Fruit fly (Drosophila melanogaster) whole organism, embryonic: ENCODE data around the gene Pex10.

Source experiments
- Awh ChIP-seq: fragments of 200-800 bp; sonication (Bioruptor generic); IDR thresholded peaks from 2 replicates; pipeline ENCODE4, ENCODE4 v1.3.6; 2022; ENCODE audit warnings: missing biosample characterization, missing genetic modification characterization
- C15 ChIP-seq: fragments of 200-800 bp; sonication (Bioruptor generic); IDR thresholded peaks from 3 replicates; pipeline ENCODE4 v1.3.6; 2022; ENCODE audit warnings: missing biosample characterization, missing genetic modification characterization
- CG11398 ChIP-seq: fragments of 200-800 bp; sonication (Bioruptor generic); optimal IDR thresholded peaks from 2 replicates; lab custom pipeline; 2016; ENCODE audit warnings: missing biosample characterization, missing genetic modification characterization
- CG12104 ChIP-seq: fragments of 200-800 bp; sonication (Bioruptor generic); optimal IDR thresholded peaks from 3 replicates; lab custom pipeline; 2016; ENCODE audit warnings: missing biosample characterization, missing genetic modification characterization
- CG1233 ChIP-seq: fragments of 200-800 bp; sonication (Bioruptor generic); optimal IDR thresholded peaks from 4 replicates; lab custom pipeline; 2018; ENCODE audit warnings: missing biosample characterization, mild to moderate bottlenecking, missing genetic modification characterization
- CG12659 ChIP-seq: fragments of 200-800 bp; sonication (Bioruptor generic); optimal IDR thresholded peaks from 3 replicates; lab custom pipeline; 2017; ENCODE audit warnings: mild to moderate bottlenecking, missing biosample characterization, missing genetic modification reagents, missing genetic modification characterization
- CG12942 ChIP-seq: fragments of 200-800 bp; sonication (Bioruptor generic); optimal IDR thresholded peaks from 3 replicates; lab custom pipeline; 2016; ENCODE audit warnings: missing biosample characterization, missing genetic modification characterization
- CG13424 ChIP-seq: fragments of 200-800 bp; sonication (Bioruptor generic); optimal IDR thresholded peaks from 2 replicates; lab custom pipeline; 2019; ENCODE audit warnings: missing biosample characterization, mild to moderate bottlenecking, missing genetic modification characterization, moderate library complexity
- CG17612 ChIP-seq: fragments of 200-800 bp; sonication (Bioruptor generic); IDR thresholded peaks from 2 replicates; pipeline ENCODE4 v1.3.6; 2022; ENCODE audit warnings: missing biosample characterization, missing genetic modification characterization
- CG1792 ChIP-seq: fragments of 200-800 bp; sonication (Bioruptor generic); optimal IDR thresholded peaks from 2 replicates; lab custom pipeline; 2016; ENCODE audit warnings: missing biosample characterization, missing genetic modification characterization
- CG18599 ChIP-seq: fragments of 200-800 bp; sonication (Bioruptor generic); optimal IDR thresholded peaks from 3 replicates; lab custom pipeline; 2017; ENCODE audit warnings: missing biosample characterization, missing genetic modification characterization, mild to moderate bottlenecking, moderate library complexity, missing genetic modification reagents
- CG2116 ChIP-seq: fragments of 200-800 bp; sonication (Bioruptor generic); optimal IDR thresholded peaks from 3 replicates; lab custom pipeline; 2018; ENCODE audit warnings: missing biosample characterization, mild to moderate bottlenecking, missing genetic modification characterization
- CG2129 ChIP-seq: fragments of 200-800 bp; sonication (Bioruptor generic); IDR thresholded peaks from 2 replicates; pipeline ENCODE4 v1.3.6; 2022; ENCODE audit warnings: missing biosample characterization, missing genetic modification characterization; ENCODE audit not compliant: partially characterized antibody
- CG2875 ChIP-seq: fragments of 200-800 bp; sonication (Bioruptor generic); optimal IDR thresholded peaks from 2 replicates; lab custom pipeline; 2017; ENCODE audit warnings: missing biosample characterization, mild to moderate bottlenecking, missing genetic modification characterization, missing genetic modification reagents
- CG30020 ChIP-seq: fragments of 200-800 bp; optimal IDR thresholded peaks from 2 replicates; lab custom pipeline; 2019; ENCODE audit warnings: missing biosample characterization, mild to moderate bottlenecking, missing genetic modification characterization, moderate library complexity
- CG32532 ChIP-seq: fragments of 200-800 bp; sonication (Bioruptor generic); IDR thresholded peaks from 2 replicates; pipeline ENCODE4 v1.3.6; 2022; ENCODE audit warnings: missing biosample characterization, missing genetic modification characterization
- CG5245 ChIP-seq: fragments of 200-800 bp; sonication (Bioruptor generic); optimal IDR thresholded peaks from 3 replicates; lab custom pipeline; 2016; ENCODE audit warnings: missing biosample characterization, missing genetic modification characterization
- CG6654 ChIP-seq: fragments of 200-800 bp; sonication (Bioruptor generic); optimal IDR thresholded peaks from 2 replicates; lab custom pipeline; 2017; ENCODE audit warnings: missing biosample characterization, mild to moderate bottlenecking, missing genetic modification characterization
- CG6683 ChIP-seq: fragments of 200-800 bp; sonication (Bioruptor generic); optimal IDR thresholded peaks from 2 replicates; lab custom pipeline; 2017; ENCODE audit warnings: missing biosample characterization, mild to moderate bottlenecking, missing genetic modification characterization, missing genetic modification reagents
- CG6689 ChIP-seq: fragments of 200-800 bp; sonication (Bioruptor generic); IDR thresholded peaks from 2 replicates; pipeline ENCODE4 v1.3.6; 2022; ENCODE audit warnings: missing biosample characterization, missing genetic modification characterization
- CG7786 ChIP-seq: fragments of 200-800 bp; sonication (Bioruptor generic); optimal IDR thresholded peaks from 2 replicates; lab custom pipeline; 2016; ENCODE audit warnings: missing biosample characterization, missing genetic modification characterization
- CG8089 ChIP-seq: fragments of 200-800 bp; sonication (Bioruptor generic); optimal IDR thresholded peaks from 3 replicates; lab custom pipeline; 2016; ENCODE audit warnings: missing biosample characterization, missing genetic modification characterization
- CG9817 ChIP-seq: fragments of 200-800 bp; sonication (Bioruptor generic); optimal IDR thresholded peaks from 2 replicates; lab custom pipeline; 2018; ENCODE audit warnings: missing biosample characterization, mild to moderate bottlenecking, missing genetic modification characterization, moderate library complexity
- CG9932 ChIP-seq: fragments of 200-800 bp; sonication (Bioruptor generic); IDR thresholded peaks from 2 replicates; pipeline ENCODE4 v1.3.6; 2022; ENCODE audit warnings: missing biosample characterization, missing genetic modification characterization
- CTCF ChIP-seq: fragments of 200-800 bp; sonication (Bioruptor generic); optimal IDR thresholded peaks from 2 replicates; lab custom pipeline; 2017; ENCODE audit warnings: missing biosample characterization, mild to moderate bottlenecking, missing genetic modification characterization, moderate library complexity
- CkIIα-i1 ChIP-seq: fragments of 200-800 bp; sonication (Bioruptor generic); IDR thresholded peaks from 2 replicates; pipeline ENCODE4 v1.3.6; 2022; ENCODE audit warnings: missing biosample characterization, missing genetic modification characterization
- E2f1 ChIP-seq: fragments of 200-800 bp; sonication (Bioruptor generic); IDR thresholded peaks from 2 replicates; pipeline ENCODE4 v1.3.6; 2022; ENCODE audit warnings: missing biosample characterization, missing genetic modification characterization
- E2f2 ChIP-seq: fragments of 200-800 bp; sonication (Bioruptor generic); IDR thresholded peaks from 2 replicates; pipeline ENCODE4 v1.3.6; 2022; ENCODE audit warnings: missing biosample characterization, missing genetic modification characterization
- Fer1 ChIP-seq: fragments of 200-800 bp; sonication (Bioruptor generic); optimal IDR thresholded peaks from 2 replicates; lab custom pipeline; 2017; ENCODE audit warnings: missing biosample characterization, mild to moderate bottlenecking, missing genetic modification characterization
- HHEX ChIP-seq: fragments of 200-800 bp; sonication (Bioruptor generic); optimal IDR thresholded peaks from 3 replicates; lab custom pipeline; 2017; ENCODE audit warnings: missing biosample characterization, mild to moderate bottlenecking, missing genetic modification characterization, missing genetic modification reagents
- Lhr ChIP-seq: fragments of 200-800 bp; sonication (Bioruptor generic); optimal IDR thresholded peaks from 3 replicates; lab custom pipeline; 2017; ENCODE audit warnings: mild to moderate bottlenecking, missing biosample characterization, missing genetic modification reagents, missing genetic modification characterization
- Nf-YA ChIP-seq: fragments of 200-800 bp; sonication (Bioruptor generic); IDR thresholded peaks from 2 replicates; pipeline ENCODE4 v1.3.6; 2022; ENCODE audit warnings: missing biosample characterization, missing genetic modification characterization
- Optix ChIP-seq: fragments of 200-800 bp; sonication (Bioruptor generic); IDR thresholded peaks from 3 replicates; pipeline ENCODE4 v1.3.6; 2022; ENCODE audit warnings: missing biosample characterization, missing genetic modification characterization
- Pdp1 ChIP-seq, 2 experiments: fragments of 200-800 bp; sonication (Bioruptor generic); optimal IDR thresholded peaks; 3 replicates each; lab custom pipeline; 2016; ENCODE audit warnings: missing biosample characterization in 2 of 2, missing genetic modification characterization in 2 of 2, mild to moderate bottlenecking in 1 of 2, moderate library complexity in 1 of 2
- Usf ChIP-seq: fragments of 200-800 bp; sonication (Bioruptor generic); optimal IDR thresholded peaks from 2 replicates; lab custom pipeline; 2017; ENCODE audit warnings: missing genotype, missing biosample characterization, missing genetic modification characterization
- ab ChIP-seq: fragments of 200-800 bp; sonication (Bioruptor generic); optimal IDR thresholded peaks from 2 replicates; lab custom pipeline; 2016; ENCODE audit warnings: missing biosample characterization, missing genetic modification characterization
- chinmo ChIP-seq: fragments of 200-800 bp; sonication (Bioruptor generic); IDR thresholded peaks from 4 replicates; pipeline ENCODE4 v1.3.6; 2022; ENCODE audit warnings: missing biosample characterization, missing genetic modification characterization; ENCODE audit not compliant: partially characterized antibody
- dysf ChIP-seq: fragments of 200-800 bp; sonication (Bioruptor generic); IDR thresholded peaks from 3 replicates; pipeline ENCODE4 v1.3.6; 2022; ENCODE audit warnings: missing biosample characterization, missing genetic modification characterization
- eve ChIP-seq, 2 experiments: fragments of >200 bp; optimal IDR thresholded peaks; 2 replicates each; lab custom pipeline; 2017; ENCODE audit warnings: missing biosample characterization in 2 of 2, missing genetic modification characterization in 2 of 2
- exex ChIP-seq: fragments of 200-800 bp; sonication (Bioruptor generic); optimal IDR thresholded peaks from 4 replicates; lab custom pipeline; 2018; ENCODE audit warnings: missing biosample characterization, mild to moderate bottlenecking, missing genetic modification characterization, moderate library complexity
- fru ChIP-seq: fragments of >200 bp; optimal IDR thresholded peaks from 2 replicates; lab custom pipeline; 2017
- lab ChIP-seq: fragments of 200-800 bp; sonication (Bioruptor generic); optimal IDR thresholded peaks from 3 replicates; lab custom pipeline; 2017; ENCODE audit warnings: missing biosample characterization, missing genetic modification characterization, mild to moderate bottlenecking, moderate library complexity, missing genetic modification reagents
- lbe ChIP-seq: fragments of 200-800 bp; sonication (Bioruptor generic); optimal IDR thresholded peaks from 2 replicates; lab custom pipeline; 2016; ENCODE audit warnings: missing biosample characterization, mild to moderate bottlenecking, missing genetic modification characterization
- lola ChIP-seq, 3 experiments: fragments of >200 bp in 2 of 3; fragments of 200-800 bp in 1 of 3; sonication (Bioruptor generic) in 1 of 3; optimal IDR thresholded peaks; 2 replicates each; lab custom pipeline; 2017 to 2019; ENCODE audit warnings: missing biosample characterization in 3 of 3, missing genetic modification characterization in 3 of 3, mild to moderate bottlenecking in 1 of 3, moderate library complexity in 1 of 3
- nerfin-1 ChIP-seq: fragments of 200-800 bp; sonication (Bioruptor generic); optimal IDR thresholded peaks from 3 replicates; lab custom pipeline; 2019; ENCODE audit warnings: missing biosample characterization, mild to moderate bottlenecking, missing genetic modification characterization, moderate library complexity
- prd ChIP-seq, 3 experiments: fragments of >200 bp in 2 of 3; fragments of 200-800 bp in 1 of 3; sonication (Bioruptor generic) in 1 of 3; optimal IDR thresholded peaks in 2 of 3; IDR thresholded peaks in 1 of 3; 2 replicates in 2 of 3; 3 replicates in 1 of 3; pipeline versions ENCODE4 v1.3.6 to Lab custom; 2017 to 2022; ENCODE audit warnings: missing biosample characterization in 1 of 3, missing genetic modification characterization in 1 of 3
- psq ChIP-seq: fragments of 200-800 bp; sonication (Bioruptor generic); optimal IDR thresholded peaks from 2 replicates; lab custom pipeline; 2017; ENCODE audit warnings: missing biosample characterization, missing genetic modification characterization
- tx ChIP-seq: fragments of 200-800 bp; sonication (Bioruptor generic); optimal IDR thresholded peaks from 2 replicates; lab custom pipeline; 2016; ENCODE audit warnings: missing biosample characterization, missing genetic modification characterization
- wek ChIP-seq: fragments of 200-800 bp; sonication (Bioruptor generic); optimal IDR thresholded peaks from 3 replicates; lab custom pipeline; 2018; ENCODE audit warnings: missing biosample characterization, mild to moderate bottlenecking, missing genetic modification characterization, moderate library complexity

The Pex10 gene

DNA sequence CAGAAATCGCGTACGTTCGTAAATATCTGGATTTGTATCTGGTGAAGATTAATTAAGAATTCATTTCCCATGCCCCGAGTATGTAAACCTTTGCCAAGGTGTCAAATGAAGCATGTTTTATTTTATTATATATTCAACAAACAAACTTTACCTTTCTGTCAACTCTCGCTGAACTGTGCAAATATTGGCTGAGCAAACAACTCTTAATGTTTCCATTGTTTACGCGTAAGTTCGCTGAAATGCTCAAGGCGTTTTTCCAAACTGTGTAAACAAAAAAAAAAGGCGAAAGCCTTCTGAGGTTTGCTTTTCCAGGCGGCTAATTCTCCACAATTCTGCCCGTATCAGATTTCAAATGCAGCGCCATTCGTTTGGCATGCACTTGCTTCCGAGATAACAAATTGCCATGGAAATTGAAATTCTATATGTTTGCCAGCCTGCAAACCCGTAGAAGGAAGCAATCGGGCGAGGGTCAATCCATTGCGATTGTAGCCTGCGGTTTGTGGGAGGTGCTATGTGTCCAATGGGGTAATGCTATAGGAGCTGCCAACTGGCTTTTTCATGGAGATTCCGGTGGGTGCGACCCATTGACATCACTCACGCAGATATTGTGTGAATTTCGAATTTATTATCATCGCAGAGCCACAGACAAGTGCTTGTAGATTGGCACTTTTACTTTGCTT lies 33.8 kb downstream of the Pex10 start:
- TF ChIP-seq fru (lab: Kevin White, UChicago) (no peak), CG6683 (GFP tag; lab: Kevin White, UChicago) (peak; percentile 79), CkIIα-i1 (GFP tag; lab: Robert Waterston, UW) (no peak), psq (peak; percentile 6), CG2875 (GFP tag; lab: Kevin White, UChicago) (peak; percentile 7), Fer1 (GFP tag; lab: Kevin White, UChicago) (peak; percentile 92), CG12104 (GFP tag; lab: Kevin White, UChicago) (peak; percentile 95), CG6689 (GFP tag; lab: Robert Waterston, UW) (peak; percentile 36; the same call in 1 of the 2 replicates), HHEX (peak; percentile 91), Nf-YA (GFP tag; lab: Robert Waterston, UW) (peak; percentile 47; the same call in 1 of the 2 replicates), CG5245 (GFP tag; lab: Kevin White, UChicago) (peak; percentile 7), CG13424 (tag; lab: Kevin White, UChicago) (peak; percentile 35), nerfin-1 (peak; percentile 26), wek (GFP tag; lab: Kevin White, UChicago) (peak; percentile 65), CG8089 (GFP tag; lab: Kevin White, UChicago) (peak; percentile 26), CG7786 (peak; percentile 38), CG9932 (GFP tag; lab: Robert Waterston, UW) (peak; percentile 68), Optix (GFP tag; lab: Robert Waterston, UW) (no peak), CTCF (GFP tag; lab: Kevin White, UChicago) (no peak), Awh (GFP tag; lab: Robert Waterston, UW) (peak; percentile 61; the same call in 1 of the 2 replicates), CG6654 (peak; percentile 4), lbe (GFP tag; lab: Kevin White, UChicago) (peak; percentile 99), CG2116 (GFP tag; lab: Kevin White, UChicago) (peak; percentile 32), CG12942 (GFP tag; lab: Kevin White, UChicago) (peak; percentile 38), lola (GFP tag; optimal IDR thresholded peaks at IDR 0.05; lab: Kevin White, UChicago) (no peak), tx (GFP tag; lab: Kevin White, UChicago) (peak; percentile 19), Pdp1 (GFP tag; optimal IDR thresholded peaks at IDR 0.05; lab: Kevin White, UChicago) (peak in 1 of 2 experiments; percentile 23), CG32532 (peak; percentile 48; the same call in 1 of the 2 replicates), E2f1 (no peak), CG1233 (GFP tag; lab: Kevin White, UChicago) (peak; percentile 79), Lhr (no peak), Usf (peak; percentile 14), CG9817 (tag; lab: Kevin White, UChicago) (peak; percentile 78), eve (GFP tag; optimal IDR thresholded peaks at IDR 0.05; lab: Kevin White, UChicago) (no peak), prd (optimal IDR thresholded peaks at IDR 0.05; lab: Kevin White, UChicago) (no peak), prd (GFP tag; IDR thresholded peaks at IDR 0.05; lab: Robert Waterston, UW) (no peak), CG17612 (GFP tag; lab: Robert Waterston, UW) (no peak), CG11398 (GFP tag; lab: Kevin White, UChicago) (peak; percentile 43), ab (GFP tag; lab: Kevin White, UChicago) (no peak), CG1792 (GFP tag; lab: Kevin White, UChicago) (peak; percentile 78), chinmo (no peak), E2f2 (GFP tag; lab: Robert Waterston, UW) (peak; percentile 35; the same call in 1 of the 2 replicates), dysf (GFP tag; lab: Robert Waterston, UW) (peak; percentile 43; the same call in 1 of the 3 replicates), lab (GFP tag; lab: Kevin White, UChicago) (peak; percentile 97), exex (tag; lab: Kevin White, UChicago) (peak; percentile 63), C15 (peak; percentile 45; the same call in 1 of the 3 replicates), CG12659 (GFP tag; lab: Kevin White, UChicago) (peak; percentile 80), CG30020 (tag; lab: Kevin White, UChicago) (no peak), CG18599 (GFP tag; lab: Kevin White, UChicago) (peak; percentile 96), CG2129 (GFP tag; lab: Robert Waterston, UW) (no peak)
